Worm (Caenorhabditis elegans): ENCODE data around the gene F38H4.5.
A peak's percentile ranks its signal among the peaks of the same experiment; 100 is the strongest.

F38H4.5 gene

ce11 chrIV:11867652-11868232 lies 15.8 kb downstream of the F38H4.5 start:
- no peak for TF ChIP-seq hmg-20 (GFP tag; IDR thresholded peaks at IDR 0.05)
- TF ChIP-seq bed-1 (GFP tag; IDR thresholded peaks at IDR 0.05): no peak
- no peak for TF ChIP-seq mel-28 (tag; optimal IDR thresholded peaks at IDR 0.05; ENCODE audit: borderline replicate concordance)
- TF ChIP-seq ztf-3 (GFP tag; optimal IDR thresholded peaks at IDR 0.05): no peak
- no peak for TF ChIP-seq unc-130 (GFP tag; optimal IDR thresholded peaks at IDR 0.05)
- no peak for TF ChIP-seq tbp1 (GFP tag; optimal IDR thresholded peaks at IDR 0.05)
- TF ChIP-seq atf-7 (tag; optimal IDR thresholded peaks at IDR 0.05): no peak
- no peak for TF ChIP-seq F52B5.7 (tag; optimal IDR thresholded peaks at IDR 0.05)
- TF ChIP-seq tlf-1 (GFP tag; optimal IDR thresholded peaks at IDR 0.05): no peak
- TF ChIP-seq lin-35 (GFP tag; optimal IDR thresholded peaks at IDR 0.05): no peak
- TF ChIP-seq madf-10 (tag; optimal IDR thresholded peaks at IDR 0.05): no peak
- TF ChIP-seq K12H6.12 (tag; optimal IDR thresholded peaks at IDR 0.05): no peak
- TF ChIP-seq B0261.1 (tag; optimal IDR thresholded peaks at IDR 0.05): no peak
- no peak for TF ChIP-seq somi-1 (GFP tag; optimal IDR thresholded peaks at IDR 0.05)

ce11 chrIV:11868452-11868851 lies 16.5 kb downstream of the F38H4.5 start:
- no peak for TF ChIP-seq nhr-80 (tag; optimal IDR thresholded peaks at IDR 0.05)

DNA sequence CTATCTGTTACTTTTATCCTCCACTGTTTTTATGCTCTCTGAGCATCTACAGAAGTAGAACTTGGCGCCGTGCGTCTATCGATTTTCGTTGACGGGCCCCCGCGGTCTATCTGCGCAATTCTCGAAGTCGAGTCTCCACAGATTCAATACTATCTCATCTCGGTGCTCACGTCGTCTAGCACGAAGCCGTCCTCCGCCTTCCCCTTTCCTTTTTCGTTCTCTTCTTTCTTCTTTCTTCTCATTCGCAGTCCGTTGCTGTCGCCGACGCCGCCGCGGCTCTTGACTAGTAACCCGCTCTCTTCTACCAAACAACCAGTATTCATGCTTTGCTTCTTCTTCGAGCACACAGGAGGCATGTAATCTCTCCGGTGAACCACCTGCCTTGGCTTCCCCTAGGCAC lies 19.1 kb downstream of the F38H4.5 start:
- TF ChIP-seq hmg-1.2 (GFP tag; IDR thresholded peaks at IDR 0.05) (peak; percentile 37; the same call in 1 of the 2 replicates), mcd-1 (GFP tag; IDR thresholded peaks at IDR 0.05) (peak; percentile 31; the same call in 1 of the 2 replicates), K12H6.12 (tag; optimal IDR thresholded peaks at IDR 0.05) (peak; percentile 9), F49E8.2 (tag; optimal IDR thresholded peaks at IDR 0.05; ENCODE audit: insufficient read depth) (no peak), ZK185.1 (tag; optimal IDR thresholded peaks at IDR 0.05; ENCODE audit: poor library complexity, severe bottlenecking) (no peak), ccch-3 (GFP tag; optimal IDR thresholded peaks at IDR 0.05) (no peak), zfh-2 (GFP tag; conservative IDR thresholded peaks at IDR 0.05) (peak; percentile 65), lin-26 (GFP tag; IDR thresholded peaks at IDR 0.05) (no peak), egrh-3 (GFP tag; IDR thresholded peaks at IDR 0.05) (0 out of 2 replicates have a peak, but pooled peaks have one; percentile 10), madf-10 (tag; optimal IDR thresholded peaks at IDR 0.05) (peak; percentile 39), tbp1 (GFP tag; optimal IDR thresholded peaks at IDR 0.05) (no peak), ceh-27 (GFP tag; optimal IDR thresholded peaks at IDR 0.05) (peak; percentile 1)

DNA sequence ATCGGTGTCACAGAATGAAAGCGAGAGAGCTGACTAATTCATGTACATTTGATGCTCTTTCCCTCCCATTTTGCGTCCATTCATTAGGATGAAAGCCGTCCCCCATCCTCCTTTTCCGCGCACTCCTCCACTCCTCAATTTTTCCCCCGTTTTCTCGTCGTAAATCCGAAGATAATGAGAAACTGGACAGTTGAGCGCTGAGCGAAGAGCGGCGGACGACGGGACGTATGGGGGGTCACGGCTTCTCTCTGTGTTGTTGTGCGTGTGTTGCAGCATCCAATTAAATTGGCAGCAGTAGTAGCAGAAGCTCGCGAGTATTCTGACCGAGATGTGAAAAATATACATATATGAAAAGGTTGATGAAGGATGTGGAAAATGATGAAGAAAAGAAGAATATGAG lies 19.9 kb downstream of the F38H4.5 start:
- TF ChIP-seq madf-10 (tag; optimal IDR thresholded peaks at IDR 0.05) (no peak), hrde-1 (tag; optimal IDR thresholded peaks at IDR 0.05; ENCODE audit: borderline replicate concordance) (no peak), lin-54 (GFP tag; optimal IDR thresholded peaks at IDR 0.05) (no peak), bed-2 (GFP tag; IDR thresholded peaks at IDR 0.05) (no peak), snpc-1.1 (tag; optimal IDR thresholded peaks at IDR 0.05; ENCODE audit: insufficient read depth) (no peak)

DNA sequence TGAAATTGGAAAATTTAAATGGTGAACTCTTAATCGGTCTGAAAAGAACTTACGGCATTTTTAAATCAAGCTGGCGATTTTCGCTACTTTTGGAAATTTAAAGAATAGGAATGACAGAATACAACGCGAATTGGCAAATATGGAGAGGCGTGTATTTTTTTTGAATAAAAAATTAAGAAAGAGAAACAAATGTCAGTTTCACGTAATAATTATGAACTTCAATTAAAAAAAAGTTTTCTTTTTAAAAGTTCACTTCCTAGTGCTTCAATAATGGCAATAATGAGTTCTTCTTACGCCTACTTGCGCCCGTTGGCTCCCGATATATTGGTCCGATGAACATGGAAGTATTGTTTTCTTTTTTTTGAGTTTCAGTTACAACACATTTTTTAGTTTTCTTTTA lies 25.7 kb downstream of the F38H4.5 start, which contains the start of gene pph-2:
Gene pph-2 (minus strand): TSS at position 101 of the 400 bp plus-strand sequence.
- TF ChIP-seq dpl-1 (GFP tag; optimal IDR thresholded peaks at IDR 0.05): no peak

DNA sequence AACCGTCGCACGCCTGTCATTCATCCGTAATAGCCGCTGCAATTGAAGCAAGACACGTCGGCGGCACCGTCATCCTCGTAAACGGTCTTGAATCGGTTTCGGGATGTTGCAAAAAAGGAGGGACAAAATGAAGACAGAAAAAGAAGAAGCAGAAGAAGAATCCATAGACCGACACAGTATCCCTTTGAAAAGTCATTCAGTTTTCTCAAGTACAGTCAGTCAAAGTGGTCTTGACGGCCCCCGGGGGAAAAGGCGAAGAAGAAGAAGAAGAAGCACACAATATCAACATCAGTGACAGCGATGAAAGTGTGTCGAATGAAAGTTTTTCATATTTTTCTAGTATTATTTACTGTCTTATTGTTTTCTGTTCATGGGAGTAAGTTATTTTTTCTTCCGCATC lies 26.3 kb downstream of the F38H4.5 start, which contains the start of gene cutl-27:
Gene cutl-27 (plus strand): TSS at position 301 of the 400 bp plus-strand sequence.
- TF ChIP-seq Y56A3A.18 (GFP tag; IDR thresholded peaks at IDR 0.05) (no peak), mes-4 (tag; optimal IDR thresholded peaks at IDR 0.05) (no peak), B0035.1 (tag; optimal IDR thresholded peaks at IDR 0.05) (no peak), F33H1.4 (GFP tag; IDR thresholded peaks at IDR 0.05) (no peak), lin-35 (GFP tag; optimal IDR thresholded peaks at IDR 0.05) (no peak), mcd-1 (GFP tag; IDR thresholded peaks at IDR 0.05) (no peak)

All from whole organism, young adult.